Worm (Caenorhabditis elegans): ENCODE measurements around the gene sgo-1.

DNA sequence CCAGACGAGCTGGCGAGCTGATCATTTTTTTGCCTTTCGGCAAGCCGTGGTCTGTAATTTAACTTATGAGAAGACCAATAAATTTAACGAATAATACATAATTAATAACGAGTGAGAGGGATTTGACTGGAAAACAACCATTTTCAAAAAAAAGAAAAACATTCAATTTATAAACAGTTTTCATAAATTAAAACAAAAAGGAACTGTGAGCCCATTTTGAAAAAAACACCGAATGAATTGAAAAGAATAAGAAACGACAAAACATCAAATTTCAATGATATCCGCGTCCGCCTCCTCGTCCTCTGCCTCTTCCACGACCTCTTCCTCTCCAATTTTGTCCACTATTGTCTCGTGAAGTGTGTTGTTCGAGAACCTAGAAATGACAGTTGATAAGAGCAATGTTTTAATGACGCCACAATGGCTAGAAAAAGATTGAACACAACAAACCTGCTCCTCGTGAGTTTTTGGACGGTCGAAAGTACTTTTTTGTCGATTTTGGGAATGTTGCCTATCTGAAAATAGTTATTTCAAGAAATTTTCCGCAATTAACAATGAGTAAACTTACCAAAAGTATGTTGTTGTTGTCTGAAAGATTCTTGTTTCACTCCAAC is 12.4 kb downstream of the sgo-1 start, which contains the start of gene tag-321:
- no peak for TF ChIP-seq nhr-237 (tag; optimal IDR thresholded peaks at IDR 0.05)
- TF ChIP-seq efl-1 (optimal IDR thresholded peaks at IDR 0.05): no peak
- TF ChIP-seq efl-1 (GFP tag; optimal IDR thresholded peaks at IDR 0.05 in 1 of 2): no peak
- no peak for TF ChIP-seq snpc-4 (tag; optimal IDR thresholded peaks at IDR 0.05)
- TF ChIP-seq tbx-2 (tag; optimal IDR thresholded peaks at IDR 0.05): no peak
- TF ChIP-seq unc-30 (tag; optimal IDR thresholded peaks at IDR 0.05): no peak
- TF ChIP-seq C04F5.9 (tag; optimal IDR thresholded peaks at IDR 0.05): no peak
- TF ChIP-seq nhr-11 (tag; optimal IDR thresholded peaks at IDR 0.05): no peak
- TF ChIP-seq mep-1 (tag; optimal IDR thresholded peaks at IDR 0.05): no peak
- TF ChIP-seq dpl-1 (GFP tag; optimal IDR thresholded peaks at IDR 0.05): no peak
- TF ChIP-seq ama-1 (optimal IDR thresholded peaks at IDR 0.05): no peak
- TF ChIP-seq lin-15B (tag; optimal IDR thresholded peaks at IDR 0.05): no peak
- no peak for TF ChIP-seq alr-1 (tag; optimal IDR thresholded peaks at IDR 0.05; ENCODE audit: borderline replicate concordance)
- no peak for TF ChIP-seq lsy-2 (tag; optimal IDR thresholded peaks at IDR 0.05)
